Worm (Caenorhabditis elegans) whole organism, young adult: Measurements from ENCODE around the gene nhr-115.

Experiments
- mel-28 ChIP-seq: sonication (generic microtip); optimal IDR thresholded peaks from 2 replicates; lab custom pipeline; 2016; ENCODE audit warnings: borderline replicate concordance, mild to moderate bottlenecking, missing genetic modification characterization, missing compliant biosample characterization
- snpc-1.3 ChIP-seq: sonication (generic microtip); optimal IDR thresholded peaks from 2 replicates; lab custom pipeline; 2017; ENCODE audit warnings: missing genetic modification characterization, mild to moderate bottlenecking, missing compliant biosample characterization, antibody characterized with exemption, moderate library complexity, missing genotype, missing genetic modification reagents; ENCODE audit not compliant: insufficient read depth

ce11 chrV:2281499-2281898 lies 10.8 kb upstream of the nhr-115 start, which contains the start of gene nhr-228:
- TF ChIP-seq mel-28, result no peak
- TF ChIP-seq snpc-1.3 (tag; lab: Kevin White, UChicago), result no peak
